Worm (Caenorhabditis elegans) whole organism, late embryonic: ENCODE results near the gene D2045.9.
A peak's percentile ranks its signal among the peaks of the same experiment; 100 is the strongest.

ENCODE experiments used
- C08G9.2 ChIP-seq: sonication (generic microtip); optimal IDR thresholded peaks from 2 replicates; lab custom pipeline; 2016; ENCODE audit warnings: mild to moderate bottlenecking, missing genetic modification characterization, moderate library complexity, missing compliant biosample characterization
- C38D4.7 ChIP-seq: fragments of 200-800 bp; sonication (Bioruptor generic); optimal IDR thresholded peaks from 2 replicates; lab custom pipeline; 2018; ENCODE audit warnings: mild to moderate bottlenecking, missing genetic modification characterization, moderate library complexity, missing compliant biosample characterization
- F13H6.1 ChIP-seq: sonication (generic microtip); optimal IDR thresholded peaks from 2 replicates; lab custom pipeline; 2016; ENCODE audit warnings: missing genetic modification characterization, missing compliant biosample characterization
- K02D7.2 ChIP-seq: sonication (generic microtip); optimal IDR thresholded peaks from 2 replicates; lab custom pipeline; 2017; ENCODE audit warnings: mild to moderate bottlenecking, missing genetic modification characterization, missing compliant biosample characterization
- K09A11.1 ChIP-seq: sonication (generic microtip); optimal IDR thresholded peaks from 2 replicates; lab custom pipeline; 2017; ENCODE audit warnings: antibody characterized with exemption, mild to moderate bottlenecking, missing genetic modification characterization, missing compliant biosample characterization; ENCODE audit not compliant: insufficient read depth
- T23F11.4 ChIP-seq: fragments of 200-800 bp; sonication (Bioruptor generic); optimal IDR thresholded peaks from 2 replicates; lab custom pipeline; 2018; ENCODE audit warnings: mild to moderate bottlenecking, missing genetic modification characterization, missing compliant biosample characterization
- ahr-1 ChIP-seq: sonication (generic microtip); optimal IDR thresholded peaks from 2 replicates; lab custom pipeline; 2016; ENCODE audit warnings: missing genetic modification characterization, missing compliant biosample characterization
- ceh-14 ChIP-seq: sonication (generic microtip); optimal IDR thresholded peaks from 2 replicates; lab custom pipeline; 2016; ENCODE audit warnings: missing genotype, missing genetic modification characterization, missing compliant biosample characterization
- ceh-19 ChIP-seq: fragments of 200-800 bp; sonication (Bioruptor generic); optimal IDR thresholded peaks from 2 replicates; lab custom pipeline; 2018; ENCODE audit warnings: mild to moderate bottlenecking, missing genetic modification characterization, missing compliant biosample characterization
- ceh-2 ChIP-seq: sonication (generic microtip); optimal IDR thresholded peaks from 2 replicates; lab custom pipeline; 2016; ENCODE audit warnings: missing genotype, missing genetic modification characterization, missing compliant biosample characterization
- ceh-22 ChIP-seq: sonication (generic microtip); optimal IDR thresholded peaks from 2 replicates; lab custom pipeline; 2017; ENCODE audit warnings: missing biosample characterization, missing genetic modification characterization
- ceh-24 ChIP-seq: sonication (generic microtip); optimal IDR thresholded peaks from 2 replicates; lab custom pipeline; 2016; ENCODE audit warnings: mild to moderate bottlenecking, missing genetic modification characterization, missing compliant biosample characterization
- ceh-30 ChIP-seq: fragments of 150-350 bp; optimal IDR thresholded peaks from 2 replicates; lab custom pipeline; 2014; ENCODE audit warnings: missing biosample characterization, missing genetic modification characterization
- ceh-31 ChIP-seq: sonication (generic microtip); optimal IDR thresholded peaks from 2 replicates; lab custom pipeline; 2016; ENCODE audit warnings: missing genetic modification characterization, missing compliant biosample characterization
- ceh-34 ChIP-seq: sonication (generic microtip); optimal IDR thresholded peaks from 2 replicates; lab custom pipeline; 2016; ENCODE audit warnings: mild to moderate bottlenecking, missing genetic modification characterization, missing compliant biosample characterization
- ceh-45 ChIP-seq: fragments of 200-800 bp; sonication (Bioruptor generic); IDR thresholded peaks from 2 replicates; pipeline ENCODE4 v1.3.6; 2022; ENCODE audit warnings: missing genetic modification reagents, missing genetic modification characterization, missing compliant biosample characterization
- ceh-48 ChIP-seq: sonication (generic microtip); optimal IDR thresholded peaks from 2 replicates; lab custom pipeline; 2016; ENCODE audit warnings: missing genetic modification characterization, inconsistent platforms, missing compliant biosample characterization
- ceh-9 ChIP-seq: sonication (generic microtip); optimal IDR thresholded peaks from 2 replicates; lab custom pipeline; 2016; ENCODE audit warnings: mild to moderate bottlenecking, missing genetic modification characterization, inconsistent platforms, missing compliant biosample characterization
- dmd-4 ChIP-seq: sonication (generic microtip); optimal IDR thresholded peaks from 2 replicates; lab custom pipeline; 2016; ENCODE audit warnings: borderline replicate concordance, missing genetic modification characterization, missing compliant biosample characterization
- ets-4 ChIP-seq: sonication (generic microtip); optimal IDR thresholded peaks from 2 replicates; lab custom pipeline; 2016; ENCODE audit warnings: missing genetic modification characterization, missing compliant biosample characterization
- fax-1 ChIP-seq: sonication (generic microtip); optimal IDR thresholded peaks from 2 replicates; lab custom pipeline; 2016; ENCODE audit warnings: missing genotype, missing genetic modification characterization, missing compliant biosample characterization
- fkh-10 ChIP-seq: fragments of 150-350 bp; optimal IDR thresholded peaks from 2 replicates; lab custom pipeline; 2014; ENCODE audit warnings: missing biosample characterization, missing genetic modification reagents, missing genetic modification characterization
- fkh-6 ChIP-seq: sonication (generic microtip); optimal IDR thresholded peaks from 2 replicates; lab custom pipeline; 2016; ENCODE audit warnings: missing genetic modification characterization, missing compliant biosample characterization
- gmeb-2 ChIP-seq: sonication (generic microtip); optimal IDR thresholded peaks from 2 replicates; lab custom pipeline; 2016; ENCODE audit warnings: missing genetic modification characterization, inconsistent platforms, missing compliant biosample characterization
- hlh-13 ChIP-seq: fragments of 200-800 bp; sonication (Bioruptor generic); optimal IDR thresholded peaks from 2 replicates; lab custom pipeline; 2018; ENCODE audit warnings: mild to moderate bottlenecking, missing genetic modification characterization, missing compliant biosample characterization
- hlh-30 ChIP-seq: sonication (generic microtip); optimal IDR thresholded peaks from 2 replicates; lab custom pipeline; 2017; ENCODE audit warnings: antibody characterized with exemption, missing genetic modification characterization, missing compliant biosample characterization; ENCODE audit not compliant: insufficient read depth
- hlh-8 ChIP-seq: sonication (generic microtip); optimal IDR thresholded peaks from 2 replicates; lab custom pipeline; 2016; ENCODE audit warnings: missing genotype, missing genetic modification characterization, missing compliant biosample characterization
- lim-6 ChIP-seq: sonication (generic microtip); optimal IDR thresholded peaks from 2 replicates; lab custom pipeline; 2016; ENCODE audit warnings: missing genetic modification characterization, missing compliant biosample characterization
- madf-2 ChIP-seq: sonication (generic microtip); optimal IDR thresholded peaks from 2 replicates; lab custom pipeline; 2017; ENCODE audit warnings: missing genetic modification characterization, missing compliant biosample characterization
- nfya-1 ChIP-seq: sonication (generic microtip); optimal IDR thresholded peaks from 2 replicates; lab custom pipeline; 2017; ENCODE audit warnings: missing genetic modification characterization, mild to moderate bottlenecking, missing compliant biosample characterization, antibody characterized with exemption, moderate library complexity
- nhr-232 ChIP-seq: sonication (generic microtip); optimal IDR thresholded peaks from 2 replicates; lab custom pipeline; 2016; ENCODE audit warnings: missing genetic modification characterization, missing compliant biosample characterization
- npax-4 ChIP-seq: sonication (generic microtip); optimal IDR thresholded peaks from 2 replicates; lab custom pipeline; 2016; ENCODE audit warnings: missing genetic modification characterization, missing compliant biosample characterization
- odd-2 ChIP-seq: sonication (generic microtip); optimal IDR thresholded peaks from 2 replicates; lab custom pipeline; 2017; ENCODE audit warnings: antibody characterized with exemption, mild to moderate bottlenecking, missing genetic modification characterization, missing compliant biosample characterization
- pag-3 ChIP-seq: sonication (generic microtip); optimal IDR thresholded peaks from 2 replicates; lab custom pipeline; 2016; ENCODE audit warnings: missing compliant biosample characterization, missing genetic modification characterization, borderline replicate concordance
- pha-2 ChIP-seq: sonication (generic microtip); optimal IDR thresholded peaks from 2 replicates; lab custom pipeline; 2017; ENCODE audit warnings: mild to moderate bottlenecking, missing genetic modification characterization, missing compliant biosample characterization
- pqm-1 ChIP-seq: sonication (generic microtip); optimal IDR thresholded peaks from 2 replicates; lab custom pipeline; 2016; ENCODE audit warnings: missing genetic modification characterization, missing compliant biosample characterization
- pros-1 ChIP-seq: fragments of 150-350 bp; optimal IDR thresholded peaks from 2 replicates; lab custom pipeline; 2014; ENCODE audit warnings: missing biosample characterization, missing genetic modification reagents, missing genetic modification characterization
- rnt-1 ChIP-seq: sonication (generic microtip); optimal IDR thresholded peaks from 2 replicates; lab custom pipeline; 2016; ENCODE audit warnings: missing genetic modification characterization, missing compliant biosample characterization
- sdc-2 ChIP-seq: sonication (generic microtip); optimal IDR thresholded peaks from 2 replicates; lab custom pipeline; 2016; ENCODE audit warnings: missing genotype, missing genetic modification characterization, missing compliant biosample characterization
- sox-2 ChIP-seq: fragments of 200-800 bp; sonication (Bioruptor generic); IDR thresholded peaks from 2 replicates; pipeline ENCODE4 v1.3.6; 2022; ENCODE audit warnings: missing genetic modification reagents, missing genetic modification characterization, missing compliant biosample characterization
- sox-4 ChIP-seq: sonication (generic microtip); optimal IDR thresholded peaks from 2 replicates; lab custom pipeline; 2017; ENCODE audit warnings: mild to moderate bottlenecking, missing genetic modification characterization, inconsistent platforms, missing compliant biosample characterization
- syd-9 ChIP-seq: sonication (generic microtip); optimal IDR thresholded peaks from 2 replicates; lab custom pipeline; 2016; ENCODE audit warnings: mild to moderate bottlenecking, missing genetic modification characterization, moderate library complexity, missing compliant biosample characterization
- ttx-3 ChIP-seq: sonication (generic microtip); optimal IDR thresholded peaks from 2 replicates; lab custom pipeline; 2016; ENCODE audit warnings: missing genetic modification reagents, missing genetic modification characterization, missing compliant biosample characterization
- unc-3 ChIP-seq, 2 experiments: fragments of 200-800 bp in 1 of 2; sonication (Bioruptor generic) in 1 of 2; sonication (generic microtip) in 1 of 2; conservative IDR thresholded peaks in 1 of 2; optimal IDR thresholded peaks in 1 of 2; 2 replicates each; pipeline versions ENCODE4 v1.3.6 to Lab custom; 2016 to 2022; ENCODE audit warnings: missing compliant biosample characterization in 2 of 2, missing genetic modification characterization in 2 of 2, missing genetic modification reagents in 1 of 2
- unc-42 ChIP-seq: sonication (generic microtip); optimal IDR thresholded peaks from 2 replicates; lab custom pipeline; 2016; ENCODE audit warnings: missing genotype, missing genetic modification characterization, missing compliant biosample characterization
- unc-86 ChIP-seq: sonication (generic microtip); optimal IDR thresholded peaks from 2 replicates; lab custom pipeline; 2016; ENCODE audit warnings: missing genetic modification characterization, missing compliant biosample characterization
- ztf-16 ChIP-seq: sonication (generic microtip); optimal IDR thresholded peaks from 2 replicates; lab custom pipeline; 2017; ENCODE audit warnings: missing genetic modification characterization, missing compliant biosample characterization

D2045.9 gene

DNA sequence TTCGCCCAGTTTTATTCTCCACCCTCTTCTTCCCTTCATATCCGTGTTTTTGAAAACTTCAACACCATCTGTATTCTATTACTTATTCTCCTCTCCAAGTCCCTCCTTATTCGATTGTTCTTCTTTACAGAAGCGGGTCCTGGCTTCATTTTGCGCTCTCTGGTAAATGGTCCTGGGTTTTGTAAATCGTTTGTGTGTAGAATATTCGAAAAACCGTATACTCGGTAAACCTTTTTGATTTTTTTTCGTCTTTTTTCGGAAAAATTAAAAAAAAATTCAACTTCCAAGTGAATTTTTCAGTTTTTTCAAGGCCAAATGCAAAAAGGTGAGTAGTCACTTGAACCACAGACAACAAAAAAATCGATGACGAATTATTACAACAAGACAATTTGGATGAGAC lies at the start of gene D2045.9:
TSS of gene D2045.9 (plus strand) at position 301 of the 400 bp plus-strand sequence.
- TF ChIP-seq ceh-22 (tag; lab: Kevin White, UChicago) (no peak), C08G9.2 (no peak)

DNA sequence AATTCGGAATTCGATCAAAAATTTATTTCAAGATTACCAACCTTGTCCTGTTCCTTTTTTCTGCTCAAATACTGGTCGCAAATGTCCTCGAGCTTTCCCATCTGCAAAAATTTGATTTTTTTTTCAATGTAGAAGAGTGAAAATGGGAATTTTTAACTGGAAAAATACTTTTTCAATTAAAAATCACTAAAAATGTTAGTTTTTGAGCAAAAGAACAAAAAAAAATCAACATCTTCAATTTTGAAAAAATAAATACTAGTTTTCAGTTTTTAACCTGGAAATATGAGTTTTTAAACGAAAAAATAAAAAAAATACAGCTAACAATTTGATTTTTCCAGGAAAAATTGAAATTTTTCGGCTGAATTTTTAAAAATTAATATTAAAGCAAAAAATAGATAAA lies 47.2 kb upstream of the D2045.9 start, which contains the start of gene prp-3:
TSS of gene prp-3 (minus strand) at position 101 of the 400 bp plus-strand sequence.
- TF ChIP-seq unc-86 (tag; lab: Kevin White, UChicago) (no peak), ztf-16 (tag; lab: Kevin White, UChicago) (no peak), dmd-4 (tag; lab: Kevin White, UChicago) (no peak), sox-4 (no peak), fkh-6 (tag; lab: Kevin White, UChicago) (no peak), ceh-45 (GFP tag; lab: Robert Waterston, UW) (no peak), ets-4 (no peak), K09A11.1 (tag; lab: Kevin White, UChicago) (no peak), pha-2 (tag; lab: Kevin White, UChicago) (no peak), syd-9 (tag; lab: Kevin White, UChicago) (no peak), pag-3 (tag; lab: Kevin White, UChicago) (no peak)

DNA sequence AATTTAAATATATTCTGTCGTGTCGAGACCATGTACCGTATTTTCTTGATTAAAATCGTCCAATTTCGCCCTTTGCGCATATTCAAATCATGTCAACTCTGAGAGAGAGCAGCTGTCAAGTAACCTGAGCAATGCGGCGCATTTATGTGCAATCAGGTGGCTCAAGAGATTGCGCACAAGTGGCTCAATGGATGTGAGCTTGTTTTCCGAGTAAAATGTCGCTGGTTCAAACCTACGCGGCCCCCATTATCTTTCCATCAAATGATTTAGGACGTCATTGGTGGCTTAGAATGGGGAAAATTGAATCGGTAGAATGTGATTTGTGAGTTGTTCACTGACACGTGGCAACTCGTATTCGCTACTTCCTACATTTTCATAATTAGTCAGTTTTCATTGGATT lies 42.9 kb upstream of the D2045.9 start:
- TF ChIP-seq hlh-8 (tag; lab: Kevin White, UChicago), result peak; percentile 28
- TF ChIP-seq C08G9.2, result peak; percentile 54
- peak; percentile 45 for TF ChIP-seq ceh-31
- peak; percentile 62 for TF ChIP-seq ztf-16 (tag; lab: Kevin White, UChicago)
- TF ChIP-seq ceh-30 (tag; lab: Kevin White, UChicago), result no peak
- peak; percentile 43 for TF ChIP-seq ceh-48
- TF ChIP-seq fkh-10 (GFP tag; lab: Kevin White, UChicago), result no peak
- no peak for TF ChIP-seq ceh-22 (tag; lab: Kevin White, UChicago)
- TF ChIP-seq dmd-4 (tag; lab: Kevin White, UChicago), result no peak
- no peak for TF ChIP-seq npax-4 (tag; lab: Kevin White, UChicago)
- no peak for TF ChIP-seq sox-2 (GFP tag; lab: Robert Waterston, UW)
- TF ChIP-seq hlh-13, result no peak
- peak; percentile 21 for TF ChIP-seq F13H6.1 (tag; lab: Kevin White, UChicago)
- no peak for TF ChIP-seq ets-4
- no peak for TF ChIP-seq ceh-9 (tag; lab: Kevin White, UChicago)
- peak; percentile 66 for TF ChIP-seq hlh-30 (tag; lab: Kevin White, UChicago)
- no peak for TF ChIP-seq ceh-24 (tag; lab: Kevin White, UChicago)
- TF ChIP-seq sdc-2, result peak; percentile 21
- peak; percentile 27 for TF ChIP-seq ahr-1 (tag; lab: Kevin White, UChicago)
- peak; percentile 49 for TF ChIP-seq sox-4
- no peak for TF ChIP-seq unc-3 (GFP tag; conservative IDR thresholded peaks at IDR 0.05; lab: Robert Waterston, UW)
- TF ChIP-seq unc-3 (tag; optimal IDR thresholded peaks at IDR 0.05; lab: Kevin White, UChicago), result no peak
- TF ChIP-seq unc-42 (tag; lab: Kevin White, UChicago), result peak; percentile 2
- TF ChIP-seq pqm-1 (tag; lab: Kevin White, UChicago), result peak; percentile 68
- TF ChIP-seq ceh-19 (GFP tag; lab: Kevin White, UChicago), result peak; percentile 29
- no peak for TF ChIP-seq ceh-45 (GFP tag; lab: Robert Waterston, UW)
- TF ChIP-seq lim-6 (tag; lab: Kevin White, UChicago), result peak; percentile 3
- peak; percentile 54 for TF ChIP-seq ceh-34 (tag; lab: Kevin White, UChicago)
- TF ChIP-seq T23F11.4, result peak; percentile 27
- TF ChIP-seq K02D7.2 (tag; lab: Kevin White, UChicago), result peak; percentile 26
- peak; percentile 11 for TF ChIP-seq madf-2 (tag; lab: Kevin White, UChicago)
- peak; percentile 14 for TF ChIP-seq fax-1 (tag; lab: Kevin White, UChicago)
- TF ChIP-seq C38D4.7 (GFP tag; lab: Kevin White, UChicago), result peak; percentile 63
- TF ChIP-seq ttx-3, result peak; percentile 56
- TF ChIP-seq nfya-1, result peak; percentile 71
- peak; percentile 38 for TF ChIP-seq gmeb-2 (tag; lab: Kevin White, UChicago)
- peak; percentile 52 for TF ChIP-seq ceh-2 (tag; lab: Kevin White, UChicago)
- peak; percentile 63 for TF ChIP-seq rnt-1
- peak; percentile 29 for TF ChIP-seq odd-2 (tag; lab: Kevin White, UChicago)
- TF ChIP-seq ceh-14 (tag; lab: Kevin White, UChicago), result peak; percentile 1
- no peak for TF ChIP-seq pros-1
- peak; percentile 41 for TF ChIP-seq nhr-232 (tag; lab: Kevin White, UChicago)
